Fruit fly (Drosophila melanogaster) S2 (cell line): ENCODE results near the gene zfh1.

Experiments
- CG8478 ChIP-seq: fragments of >200 bp; optimal IDR thresholded peaks from 2 replicates; lab custom pipeline; 2018
- CTCF ChIP-seq, 2 experiments: fragments of >200 bp; optimal IDR thresholded peaks; 2 replicates each; lab custom pipeline; 2018

dm6 chr3R:30796715-30797114 lies 31.0 kb downstream of the zfh1 start:
- TF ChIP-seq CG8478 (lab: Kevin White, UChicago) (no peak), CTCF (optimal IDR thresholded peaks at IDR 0.05; lab: Kevin White, UChicago) (no peak)
